Fruit fly (Drosophila melanogaster): ENCODE results near the gene CG15601.

Gene CG15601

DNA sequence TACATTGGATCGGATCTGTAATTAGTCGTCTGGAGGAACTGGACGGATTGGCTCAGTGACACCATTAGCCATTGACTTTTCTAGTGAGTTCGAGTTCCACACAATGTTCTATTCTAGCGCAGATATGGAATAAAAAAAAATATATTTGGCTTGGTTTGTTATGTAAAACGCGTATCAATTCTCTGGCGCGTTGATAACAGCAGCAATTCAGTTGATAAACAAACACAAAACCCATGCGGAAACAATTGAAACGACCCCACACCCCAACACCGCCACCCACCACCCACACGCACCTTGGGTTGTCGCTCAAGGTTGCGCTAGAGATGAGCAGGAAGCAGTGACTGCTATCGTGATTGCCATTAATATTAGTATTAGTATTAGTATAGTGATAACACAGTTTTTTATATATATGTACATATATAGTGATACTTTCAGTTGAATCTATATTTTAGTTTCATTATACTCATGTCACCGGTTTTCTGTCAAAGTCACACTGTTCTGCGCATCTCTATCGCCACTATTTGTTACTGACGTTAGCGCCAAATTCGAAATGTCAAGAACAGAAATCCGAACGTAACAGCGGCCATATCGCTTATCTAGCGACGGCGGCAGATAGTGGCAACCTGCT, 12.8 kb upstream of the CG15601 start (continued):
- peak; percentile 24 for TF ChIP-seq ab (GFP tag; optimal IDR thresholded peaks at IDR 0.05)
- peak; percentile 30; the same call in 1 of the 2 replicates for TF ChIP-seq CkIIα-i1 (GFP tag; IDR thresholded peaks at IDR 0.05)
- TF ChIP-seq Atf6 (GFP tag; IDR thresholded peaks at IDR 0.05), result peak; percentile 96
- 0 out of 2 replicates have a peak, but pooled peaks have one; percentile 16 for TF ChIP-seq inv (GFP tag; IDR thresholded peaks at IDR 0.05; ENCODE audit: partially characterized antibody)
- TF ChIP-seq CG7786 (GFP tag; optimal IDR thresholded peaks at IDR 0.05), result peak; percentile 44
- peak; percentile 82 for TF ChIP-seq tup (GFP tag; optimal IDR thresholded peaks at IDR 0.05)
- peak; percentile 93 for TF ChIP-seq CG9817 (tag; optimal IDR thresholded peaks at IDR 0.05)
- TF ChIP-seq Aef1 (GFP tag; IDR thresholded peaks at IDR 0.05), result peak; percentile 95
- peak; percentile 43 for TF ChIP-seq Lhr (GFP tag; optimal IDR thresholded peaks at IDR 0.05)
- peak; percentile 97 for TF ChIP-seq sob (GFP tag; IDR thresholded peaks at IDR 0.05)
- peak; percentile 93 for TF ChIP-seq rib (GFP tag; IDR thresholded peaks at IDR 0.05)
- peak; percentile 96 for TF ChIP-seq Xrp1 (GFP tag; IDR thresholded peaks at IDR 0.05)
- TF ChIP-seq CG16815 (GFP tag; optimal IDR thresholded peaks at IDR 0.05), result peak; percentile 83
- peak; percentile 94 for TF ChIP-seq CG2712 (tag; optimal IDR thresholded peaks at IDR 0.05)
- peak; percentile 89 for TF ChIP-seq sr (GFP tag; IDR thresholded peaks at IDR 0.05)
- peak; percentile 84 for TF ChIP-seq ssp (GFP tag; IDR thresholded peaks at IDR 0.05)
- TF ChIP-seq CG17328 (GFP tag; IDR thresholded peaks at IDR 0.05), result peak; percentile 88
- TF ChIP-seq CG12391 (tag; optimal IDR thresholded peaks at IDR 0.05), result peak; percentile 93
- TF ChIP-seq CG17568 (GFP tag; optimal IDR thresholded peaks at IDR 0.05), result peak; percentile 78
- TF ChIP-seq dan (GFP tag; IDR thresholded peaks at IDR 0.05), result peak; percentile 75
- TF ChIP-seq CG12236 (GFP tag; optimal IDR thresholded peaks at IDR 0.05), result no peak
- peak; percentile 96 for TF ChIP-seq slbo (GFP tag; IDR thresholded peaks at IDR 0.05)
- peak; percentile 81 for TF ChIP-seq Hand (GFP tag; optimal IDR thresholded peaks at IDR 0.05)
- peak; percentile 89 for TF ChIP-seq CG17829 (tag; optimal IDR thresholded peaks at IDR 0.05)
- TF ChIP-seq CG2199 (GFP tag; IDR thresholded peaks at IDR 0.05), result peak; percentile 65; the same call in 2 of the 3 replicates
- TF ChIP-seq Fer2 (tag; optimal IDR thresholded peaks at IDR 0.05), result peak; percentile 93
- TF ChIP-seq CG5953 (GFP tag; IDR thresholded peaks at IDR 0.05), result peak; percentile 87
- TF ChIP-seq tx (GFP tag; optimal IDR thresholded peaks at IDR 0.05), result no peak
- TF ChIP-seq CG33213 (GFP tag; optimal IDR thresholded peaks at IDR 0.05), result peak; percentile 5
- TF ChIP-seq Dp (GFP tag; optimal IDR thresholded peaks at IDR 0.05), result peak; percentile 74
- TF ChIP-seq psq (GFP tag; optimal IDR thresholded peaks at IDR 0.05), result peak; percentile 63
- peak; percentile 80 for TF ChIP-seq GATAe (GFP tag; conservative IDR thresholded peaks at IDR 0.05)
- peak; percentile 97 for TF ChIP-seq Rfx (GFP tag; IDR thresholded peaks at IDR 0.05)
- peak; percentile 93 for TF ChIP-seq phol (tag; optimal IDR thresholded peaks at IDR 0.05)
- TF ChIP-seq CG13424 (tag; optimal IDR thresholded peaks at IDR 0.05), result peak; percentile 91
- TF ChIP-seq CG18599 (GFP tag; optimal IDR thresholded peaks at IDR 0.05), result peak; percentile 98
- peak; percentile 90 for TF ChIP-seq CG6854 (GFP tag; optimal IDR thresholded peaks at IDR 0.05)
- peak; percentile 20; the same call in 1 of the 2 replicates for TF ChIP-seq amos (GFP tag; IDR thresholded peaks at IDR 0.05; ENCODE audit: partially characterized antibody)
- TF ChIP-seq D (optimal IDR thresholded peaks at IDR 0.05), result no peak
- peak; percentile 88 for TF ChIP-seq D (GFP tag; optimal IDR thresholded peaks at IDR 0.05)
- peak; percentile 94 for TF ChIP-seq CG15514 (GFP tag; optimal IDR thresholded peaks at IDR 0.05)
- TF ChIP-seq CG15011 (GFP tag; optimal IDR thresholded peaks at IDR 0.05), result peak; percentile 89
- TF ChIP-seq TFAM (GFP tag; optimal IDR thresholded peaks at IDR 0.05), result no peak
- TF ChIP-seq CG12104 (GFP tag; optimal IDR thresholded peaks at IDR 0.05), result peak; percentile 88
- peak; percentile 79 for TF ChIP-seq salm (tag; optimal IDR thresholded peaks at IDR 0.05)
- TF ChIP-seq CG10321 (GFP tag; IDR thresholded peaks at IDR 0.05), result peak; percentile 44; the same call in 1 of the 2 replicates
- TF ChIP-seq dimm (GFP tag; IDR thresholded peaks at IDR 0.05), result peak; percentile 85
- peak; percentile 88 for TF ChIP-seq ham (GFP tag; IDR thresholded peaks at IDR 0.05)
- no peak for TF ChIP-seq CG4707 (GFP tag; optimal IDR thresholded peaks at IDR 0.05)
- no peak for TF ChIP-seq Asciz (GFP tag; optimal IDR thresholded peaks at IDR 0.05)

Data from whole organism, embryonic.